Worm (Caenorhabditis elegans) whole organism, L4 larva: ENCODE results near the gene srh-74.
A peak's percentile ranks its signal among the peaks of the same experiment; 100 is the strongest.

Experiments
- F10B5.3 ChIP-seq: sonication (generic microtip); optimal IDR thresholded peaks from 2 replicates; lab custom pipeline; 2016; ENCODE audit warnings: mild to moderate bottlenecking, missing genetic modification characterization, missing compliant biosample characterization
- F37D6.2 ChIP-seq: sonication (generic microtip); optimal IDR thresholded peaks from 2 replicates; lab custom pipeline; 2016; ENCODE audit warnings: mild to moderate bottlenecking, missing genetic modification characterization, missing compliant biosample characterization
- F44E2.7 ChIP-seq: fragments of 200-800 bp; sonication (Bioruptor generic); IDR thresholded peaks from 2 replicates; pipeline ENCODE4 v2.1.2; 2022; ENCODE audit warnings: missing genetic modification characterization, missing compliant biosample characterization
- R02D3.7 ChIP-seq: fragments of 150-350 bp; sonication (generic microtip); optimal IDR thresholded peaks from 3 replicates; lab custom pipeline; 2014; ENCODE audit warnings: missing biosample characterization, missing genetic modification characterization
- T20F7.1 ChIP-seq: fragments of 200-800 bp; sonication (Bioruptor generic); optimal IDR thresholded peaks from 2 replicates; lab custom pipeline; 2018; ENCODE audit warnings: mild to moderate bottlenecking, missing genetic modification characterization, missing compliant biosample characterization
- Y105C5A.15 ChIP-seq: fragments of 200-800 bp; sonication (Bioruptor generic); IDR thresholded peaks from 2 replicates; pipeline ENCODE4 v1.3.6; 2022; ENCODE audit warnings: missing genetic modification characterization, missing compliant biosample characterization
- Y48G9A.11 ChIP-seq: fragments of 200-800 bp; sonication (Bioruptor generic); IDR thresholded peaks from 2 replicates; pipeline ENCODE4 v1.3.6; 2022; ENCODE audit warnings: missing genetic modification reagents, missing genetic modification characterization, missing compliant biosample characterization
- Y5F2A.4 ChIP-seq: fragments of 200-800 bp; sonication (Bioruptor generic); optimal IDR thresholded peaks from 2 replicates; lab custom pipeline; 2018; ENCODE audit warnings: mild to moderate bottlenecking, missing genetic modification characterization, missing compliant biosample characterization
- aly-2 ChIP-seq: sonication (generic microtip); optimal IDR thresholded peaks from 2 replicates; lab custom pipeline; 2018; ENCODE audit warnings: missing biosample characterization, missing genetic modification characterization
- ama-1 ChIP-seq: fragments of 150-350 bp; optimal IDR thresholded peaks from 2 replicates; lab custom pipeline; 2014; ENCODE audit warnings: inconsistent platforms, mixed read lengths
- arid-1 ChIP-seq: fragments of 200-800 bp; sonication (Bioruptor generic); conservative IDR thresholded peaks from 2 replicates; pipeline ENCODE4 v1.3.6; 2022; ENCODE audit warnings: missing genetic modification reagents, missing genetic modification characterization, missing compliant biosample characterization
- ceh-20 ChIP-seq: fragments of 200-800 bp; sonication (Bioruptor generic); IDR thresholded peaks from 2 replicates; pipeline ENCODE4 v1.3.6; 2022; ENCODE audit warnings: missing genetic modification reagents, missing genetic modification characterization, missing compliant biosample characterization
- ceh-28 ChIP-seq: fragments of 150-350 bp; optimal IDR thresholded peaks from 2 replicates; lab custom pipeline; 2014; ENCODE audit warnings: missing biosample characterization, missing genetic modification reagents, missing genetic modification characterization
- ceh-62 ChIP-seq: sonication (generic microtip); optimal IDR thresholded peaks from 2 replicates; lab custom pipeline; 2017; ENCODE audit warnings: missing biosample characterization, missing genetic modification characterization
- cey-2 ChIP-seq: sonication (generic microtip); optimal IDR thresholded peaks from 3 replicates; lab custom pipeline; 2017; ENCODE audit warnings: missing genetic modification characterization, mild to moderate bottlenecking, missing compliant biosample characterization, antibody characterized with exemption, borderline replicate concordance; ENCODE audit not compliant: insufficient read depth
- ctbp-1 ChIP-seq: fragments of 200-800 bp; sonication (Bioruptor generic); IDR thresholded peaks from 2 replicates; pipeline ENCODE4 v1.3.6; 2022; ENCODE audit warnings: missing genetic modification reagents, missing genetic modification characterization, missing compliant biosample characterization
- daf-16 ChIP-seq, 3 experiments: sonication (generic microtip); optimal IDR thresholded peaks; 2 replicates each; lab custom pipeline; 2016 to 2017; ENCODE audit warnings: missing genetic modification characterization in 3 of 3, missing genetic modification reagents in 3 of 3, mild to moderate bottlenecking in 2 of 3, missing compliant biosample characterization in 2 of 3, missing biosample characterization in 1 of 3, moderate library complexity in 1 of 3
- daf-19 ChIP-seq: fragments of 200-800 bp; sonication (Bioruptor generic); conservative IDR thresholded peaks from 2 replicates; pipeline ENCODE4 v1.3.6; 2022; ENCODE audit warnings: missing genetic modification characterization, missing compliant biosample characterization
- dmd-8 ChIP-seq: fragments of 200-800 bp; sonication (Bioruptor generic); IDR thresholded peaks from 2 replicates; pipeline ENCODE4 v1.3.6; 2022; ENCODE audit warnings: missing genetic modification characterization, missing compliant biosample characterization
- duxl-1 ChIP-seq: sonication (generic microtip); optimal IDR thresholded peaks from 2 replicates; lab custom pipeline; 2016; ENCODE audit warnings: mild to moderate bottlenecking, missing genetic modification characterization, moderate library complexity, missing compliant biosample characterization; ENCODE audit not compliant: poor library complexity
- dve-1 ChIP-seq: sonication (generic microtip); optimal IDR thresholded peaks from 2 replicates; lab custom pipeline; 2017; ENCODE audit warnings: antibody characterized with exemption, mild to moderate bottlenecking, missing genetic modification characterization, missing compliant biosample characterization; ENCODE audit not compliant: insufficient read depth
- egl-43 ChIP-seq: fragments of 200-800 bp; sonication (Bioruptor generic); IDR thresholded peaks from 2 replicates; pipeline ENCODE4 v1.3.6; 2022; ENCODE audit warnings: missing genetic modification reagents, missing genetic modification characterization, missing compliant biosample characterization
- hlh-11 ChIP-seq: fragments of 200-800 bp; sonication (Bioruptor generic); optimal IDR thresholded peaks from 2 replicates; lab custom pipeline; 2018; ENCODE audit warnings: mild to moderate bottlenecking, missing genetic modification characterization, missing compliant biosample characterization
- hmg-1.1 ChIP-seq: fragments of 200-800 bp; sonication (Bioruptor generic); IDR thresholded peaks from 2 replicates; pipeline ENCODE4 v1.3.6; 2022; ENCODE audit warnings: missing genetic modification reagents, missing genetic modification characterization, missing compliant biosample characterization
- lim-7 ChIP-seq: fragments of 200-800 bp; sonication (Bioruptor generic); IDR thresholded peaks from 2 replicates; pipeline ENCODE4 v1.3.6; 2022; ENCODE audit warnings: missing genetic modification characterization, missing compliant biosample characterization
- lin-13 ChIP-seq: fragments of 150-350 bp; optimal IDR thresholded peaks from 2 replicates; lab custom pipeline; 2014; ENCODE audit warnings: missing biosample characterization, missing genetic modification reagents, missing genetic modification characterization
- lin-29 ChIP-seq: fragments of 200-800 bp; sonication (Bioruptor generic); IDR thresholded peaks from 2 replicates; pipeline ENCODE4 v1.3.6; 2022; ENCODE audit warnings: missing genetic modification reagents, missing genetic modification characterization, missing compliant biosample characterization
- lin-39 ChIP-seq: fragments of 150-350 bp; optimal IDR thresholded peaks from 2 replicates; lab custom pipeline; 2014; ENCODE audit warnings: missing biosample characterization, missing genetic modification reagents, missing genetic modification characterization
- lir-3 ChIP-seq: sonication (generic microtip); optimal IDR thresholded peaks from 2 replicates; lab custom pipeline; 2016; ENCODE audit warnings: mild to moderate bottlenecking, missing genetic modification characterization, missing compliant biosample characterization
- mdt-29 ChIP-seq: fragments of 200-800 bp; sonication (Bioruptor generic); IDR thresholded peaks from 2 replicates; pipeline ENCODE4 v1.3.6; 2022; ENCODE audit warnings: missing genetic modification reagents, missing genetic modification characterization, missing compliant biosample characterization
- mxl-2 ChIP-seq: fragments of 200-800 bp; sonication (Bioruptor generic); conservative IDR thresholded peaks from 2 replicates; pipeline ENCODE4 v1.3.6; 2022; ENCODE audit warnings: missing genetic modification reagents, missing genetic modification characterization, missing compliant biosample characterization
- nhr-11 ChIP-seq: fragments of 150-350 bp; optimal IDR thresholded peaks from 2 replicates; lab custom pipeline; 2014; ENCODE audit warnings: missing biosample characterization, missing genetic modification characterization
- nhr-28 ChIP-seq: fragments of 150-350 bp; optimal IDR thresholded peaks from 2 replicates; lab custom pipeline; 2014; ENCODE audit warnings: missing biosample characterization, missing genetic modification characterization
- nhr-6 ChIP-seq: fragments of 150-350 bp; optimal IDR thresholded peaks from 2 replicates; lab custom pipeline; 2014; ENCODE audit warnings: missing biosample characterization, missing genetic modification characterization
- pha-4 ChIP-seq, 2 experiments: fragments of 150-350 bp in 1 of 2; fragments of 200-800 bp in 1 of 2; sonication (Bioruptor generic) in 1 of 2; IDR thresholded peaks in 1 of 2; optimal IDR thresholded peaks in 1 of 2; 2 replicates each; pipeline versions ENCODE4 v1.3.6 to Lab custom; 2014 to 2022; ENCODE audit warnings: missing genetic modification characterization in 2 of 2, missing genetic modification reagents in 2 of 2, missing biosample characterization in 1 of 2, missing compliant biosample characterization in 1 of 2
- pqm-1 ChIP-seq: sonication (generic microtip); optimal IDR thresholded peaks from 2 replicates; lab custom pipeline; 2017; ENCODE audit warnings: missing biosample characterization, missing genetic modification characterization
- saeg-2 ChIP-seq: fragments of 200-800 bp; sonication (Bioruptor generic); IDR thresholded peaks from 2 replicates; pipeline ENCODE4 v1.3.6; 2022; ENCODE audit warnings: missing genetic modification reagents, missing genetic modification characterization, missing compliant biosample characterization
- sdz-12 ChIP-seq: fragments of 200-800 bp; sonication (Bioruptor generic); optimal IDR thresholded peaks from 2 replicates; lab custom pipeline; 2018; ENCODE audit warnings: mild to moderate bottlenecking, missing genetic modification characterization, missing compliant biosample characterization
- snpc-1.2 ChIP-seq: fragments of 200-800 bp; sonication (Bioruptor generic); IDR thresholded peaks from 2 replicates; pipeline ENCODE4 v1.3.6; 2022; ENCODE audit warnings: missing genetic modification reagents, missing genetic modification characterization, missing compliant biosample characterization
- spr-1 ChIP-seq: sonication (generic microtip); optimal IDR thresholded peaks from 2 replicates; lab custom pipeline; 2016; ENCODE audit warnings: mild to moderate bottlenecking, missing genetic modification characterization, missing compliant biosample characterization
- tra-1 ChIP-seq: fragments of 200-800 bp; sonication (Bioruptor generic); IDR thresholded peaks from 2 replicates; pipeline ENCODE4 v1.3.6; 2022; ENCODE audit warnings: missing genetic modification reagents, missing genetic modification characterization, missing compliant biosample characterization
- unc-130 ChIP-seq: sonication (generic microtip); optimal IDR thresholded peaks from 2 replicates; lab custom pipeline; 2016; ENCODE audit warnings: missing genetic modification reagents, missing genetic modification characterization, missing compliant biosample characterization
- unc-62 ChIP-seq, 3 experiments: fragments of 150-350 bp in 1 of 3; sonication (generic microtip); optimal IDR thresholded peaks in 2 of 3; peaks in 1 of 3; 1 replicate in 1 of 3; 2 replicates in 2 of 3; lab custom pipeline; 2014 to 2017; ENCODE audit warnings: missing biosample characterization in 3 of 3, missing genetic modification characterization in 3 of 3, missing genetic modification reagents in 3 of 3, missing genotype in 1 of 3
- vab-7 ChIP-seq: fragments of 200-800 bp; sonication (Bioruptor generic); IDR thresholded peaks from 2 replicates; pipeline ENCODE4 v1.3.6; 2022; ENCODE audit warnings: missing genetic modification reagents, missing genetic modification characterization, missing compliant biosample characterization
- zfp-2 ChIP-seq: sonication (generic microtip); optimal IDR thresholded peaks from 2 replicates; lab custom pipeline; 2016; ENCODE audit warnings: mild to moderate bottlenecking, missing genetic modification characterization, missing compliant biosample characterization
- zfp-3 ChIP-seq: fragments of 200-800 bp; sonication (Bioruptor generic); conservative IDR thresholded peaks from 2 replicates; pipeline ENCODE4 v1.3.6; 2022; ENCODE audit warnings: missing genetic modification reagents, missing genetic modification characterization, missing compliant biosample characterization

Gene srh-74

DNA sequence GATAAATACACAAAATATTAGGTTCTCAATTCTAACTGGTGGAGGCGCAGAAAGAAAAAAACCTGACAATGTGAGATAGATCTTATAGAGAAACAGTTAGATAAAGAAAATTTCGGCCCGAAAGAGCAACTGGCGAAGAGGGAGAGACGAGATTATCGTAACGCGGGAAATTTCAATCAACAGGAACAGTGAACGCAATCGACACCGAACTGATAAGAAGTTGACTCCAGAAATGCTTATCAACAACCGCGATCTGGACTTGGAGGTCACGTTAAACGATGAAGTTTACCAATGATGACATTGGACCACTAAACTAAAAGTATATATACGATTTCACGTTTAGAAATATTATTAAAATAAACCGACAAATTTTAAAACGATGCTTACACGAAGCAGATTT is 27.8 kb upstream of the srh-74 start (continued):
- TF ChIP-seq nhr-6 (tag; lab: Kevin White, UChicago) (peak; percentile 10), lin-39 (tag; lab: Kevin White, UChicago) (no peak), vab-7 (GFP tag; lab: Robert Waterston, UW) (no peak; the same call in 1 of the 2 replicates), dmd-8 (GFP tag; lab: Robert Waterston, UW) (peak; percentile 81; the same call in 1 of the 2 replicates), pha-4 (GFP tag; IDR thresholded peaks at IDR 0.05; lab: Robert Waterston, UW) (peak; percentile 49; the same call in 1 of the 2 replicates), pha-4 (tag; optimal IDR thresholded peaks at IDR 0.05; lab: Kevin White, UChicago) (no peak), daf-16 (GFP tag; optimal IDR thresholded peaks at IDR 0.05; lab: Kevin White, UChicago) (no peak), daf-16 (tag; optimal IDR thresholded peaks at IDR 0.05; lab: Kevin White, UChicago) (no peak), Y105C5A.15 (GFP tag; lab: Robert Waterston, UW) (peak; percentile 65; the same call in 1 of the 2 replicates), egl-43 (GFP tag; lab: Robert Waterston, UW) (peak; percentile 77; the same call in 1 of the 2 replicates), hmg-1.1 (GFP tag; lab: Robert Waterston, UW) (0 out of 2 replicates have a peak, but pooled peaks have one; percentile 26), ceh-28 (tag; lab: Kevin White, UChicago) (no peak), unc-62 (GFP tag; optimal IDR thresholded peaks at IDR 0.05 in 1 of 2; lab: Kevin White, UChicago) (no peak), unc-62 (tag; optimal IDR thresholded peaks at IDR 0.05; lab: Kevin White, UChicago) (no peak), daf-19 (no peak), lin-29 (GFP tag; lab: Robert Waterston, UW) (0 out of 2 replicates have a peak, but pooled peaks have one; percentile 9), sdz-12 (GFP tag; lab: Kevin White, UChicago) (no peak), spr-1 (tag; lab: Kevin White, UChicago) (no peak), ceh-20 (GFP tag; lab: Robert Waterston, UW) (no peak), Y48G9A.11 (GFP tag; lab: Robert Waterston, UW) (peak; percentile 80; the same call in 1 of the 2 replicates), pqm-1 (peak; percentile 1), duxl-1 (no peak), unc-130 (GFP tag; lab: Kevin White, UChicago) (peak; percentile 39), ama-1 (peak; percentile 77), R02D3.7 (tag; lab: Kevin White, UChicago) (no peak), hlh-11 (tag; lab: Kevin White, UChicago) (peak; percentile 15), ctbp-1 (GFP tag; lab: Robert Waterston, UW) (peak; percentile 75), nhr-28 (tag; lab: Kevin White, UChicago) (peak; percentile 12), F44E2.7 (GFP tag; lab: Robert Waterston, UW) (0 out of 2 replicates have a peak, but pooled peaks have one; percentile 30), F10B5.3 (tag; lab: Kevin White, UChicago) (no peak), aly-2 (peak; percentile 25), saeg-2 (GFP tag; lab: Robert Waterston, UW) (peak; percentile 67; the same call in 1 of the 2 replicates), arid-1 (GFP tag; lab: Robert Waterston, UW) (peak; percentile 78), zfp-3 (GFP tag; lab: Robert Waterston, UW) (peak; percentile 49), snpc-1.2 (GFP tag; lab: Robert Waterston, UW) (peak; percentile 61; the same call in 1 of the 2 replicates), Y5F2A.4 (GFP tag; lab: Kevin White, UChicago) (no peak), zfp-2 (no peak), ceh-62 (tag; lab: Kevin White, UChicago) (no peak), dve-1 (tag; lab: Kevin White, UChicago) (peak; percentile 1), tra-1 (GFP tag; lab: Robert Waterston, UW) (peak; percentile 46; the same call in 1 of the 2 replicates), cey-2 (tag; lab: Kevin White, UChicago) (no peak), F37D6.2 (tag; lab: Kevin White, UChicago) (no peak), mxl-2 (GFP tag; lab: Robert Waterston, UW) (peak; percentile 50; the same call in 1 of the 2 replicates), lir-3 (no peak), lin-13 (peak; percentile 50), T20F7.1 (no peak), nhr-11 (tag; lab: Kevin White, UChicago) (no peak), lim-7 (GFP tag; lab: Robert Waterston, UW) (peak; percentile 57), mdt-29 (GFP tag; lab: Robert Waterston, UW) (peak; percentile 74)
- TF ChIP-seq, all 104 proteins: peak for 34
